Worm (Caenorhabditis elegans): ENCODE data around the gene sra-1.

DNA sequence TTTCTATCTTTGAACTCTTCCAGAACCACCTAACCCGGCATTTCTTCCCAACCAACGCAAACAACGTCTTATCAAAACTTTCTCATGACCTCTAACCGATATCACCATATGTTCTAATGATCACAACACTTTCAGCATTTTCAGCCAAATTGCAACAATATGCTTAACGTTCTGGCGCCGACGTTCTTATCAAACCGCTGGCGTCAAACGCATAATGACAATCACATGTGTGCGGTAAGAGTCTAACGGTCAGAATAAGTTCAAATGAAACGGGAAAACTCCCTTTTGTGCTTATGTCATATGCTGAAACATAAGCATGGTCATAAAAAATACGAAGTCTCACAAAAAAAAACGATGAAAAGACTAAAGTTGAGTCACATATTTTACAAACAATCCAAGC, 20.5 kb downstream of the sra-1 start:
- TF ChIP-seq bed-3 (GFP tag; optimal IDR thresholded peaks at IDR 0.05) = no peak
- TF ChIP-seq unc-62 (GFP tag; optimal IDR thresholded peaks at IDR 0.05) = no peak
- TF ChIP-seq pha-4 (tag; optimal IDR thresholded peaks at IDR 0.05) = no peak
- TF ChIP-seq blmp-1 (tag; optimal IDR thresholded peaks at IDR 0.05) = no peak
- TF ChIP-seq sptf-1 (tag; optimal IDR thresholded peaks at IDR 0.05) = no peak
- TF ChIP-seq ztf-11 (tag; optimal IDR thresholded peaks at IDR 0.05) = no peak
- no peak for TF ChIP-seq drap-1 (GFP tag; optimal IDR thresholded peaks at IDR 0.05)
- TF ChIP-seq nhr-12 (tag; optimal IDR thresholded peaks at IDR 0.05) = no peak
- TF ChIP-seq mep-1 (tag; optimal IDR thresholded peaks at IDR 0.05) = no peak

All from whole organism, mixed stage, embryonic.